Fruit fly (Drosophila melanogaster): ENCODE results near the gene Trf.

- TF ChIP-seq Hr96 (GFP tag; optimal IDR thresholded peaks at IDR 0.05) (no peak), CG12768 (GFP tag; optimal IDR thresholded peaks at IDR 0.05) (no peak)
Observed at dm6 chr2L:8084349-8085203, 11.9 kb downstream of the Trf start.

All from whole organism, adult.